Fruit fly (Drosophila melanogaster) whole organism, embryonic: Measurements from ENCODE around the gene spel1.

Experiments used
- ATbp ChIP-seq: fragments of 200-800 bp; sonication (Bioruptor generic); optimal IDR thresholded peaks from 2 replicates; lab custom pipeline; 2017; ENCODE audit warnings: missing biosample characterization, mild to moderate bottlenecking, missing genetic modification characterization, missing genetic modification reagents
- CG10209 ChIP-seq: fragments of 200-800 bp; sonication (Bioruptor generic); optimal IDR thresholded peaks from 3 replicates; lab custom pipeline; 2017; ENCODE audit warnings: missing biosample characterization, mild to moderate bottlenecking, missing genetic modification characterization, missing genetic modification reagents
- CG10431 ChIP-seq: fragments of 200-800 bp; sonication (Bioruptor generic); optimal IDR thresholded peaks from 3 replicates; lab custom pipeline; 2018; ENCODE audit warnings: missing biosample characterization, mild to moderate bottlenecking, missing genetic modification characterization
- CG11085 ChIP-seq: fragments of 200-800 bp; sonication (Bioruptor generic); IDR thresholded peaks from 2 replicates; pipeline ENCODE4 v1.3.6; 2022; ENCODE audit warnings: missing biosample characterization, missing genetic modification characterization
- CG11723 ChIP-seq: fragments of 200-800 bp; sonication (Bioruptor generic); optimal IDR thresholded peaks from 2 replicates; lab custom pipeline; 2017; ENCODE audit warnings: missing biosample characterization, mild to moderate bottlenecking, missing genetic modification characterization
- CG12236 ChIP-seq: fragments of 200-800 bp; sonication (Bioruptor generic); optimal IDR thresholded peaks from 2 replicates; lab custom pipeline; 2016; ENCODE audit warnings: missing biosample characterization, missing genetic modification characterization
- CG13123 ChIP-seq: fragments of 200-800 bp; sonication (Bioruptor generic); optimal IDR thresholded peaks from 2 replicates; lab custom pipeline; 2016; ENCODE audit warnings: missing biosample characterization, missing genetic modification characterization
- CG14014 ChIP-seq: fragments of 200-800 bp; sonication (Bioruptor generic); IDR thresholded peaks from 2 replicates; pipeline ENCODE4 v1.3.6; 2022; ENCODE audit warnings: missing biosample characterization, missing genetic modification characterization
- CG15479 ChIP-seq: fragments of 200-800 bp; sonication (Bioruptor generic); optimal IDR thresholded peaks from 3 replicates; lab custom pipeline; 2019; ENCODE audit warnings: missing biosample characterization, mild to moderate bottlenecking, missing genetic modification characterization, moderate library complexity
- CG15514 ChIP-seq: fragments of 200-800 bp; sonication (Bioruptor generic); optimal IDR thresholded peaks from 3 replicates; lab custom pipeline; 2017; ENCODE audit warnings: missing biosample characterization, missing genetic modification characterization, mild to moderate bottlenecking, moderate library complexity, missing genetic modification reagents
- CG15601 ChIP-seq: fragments of 200-800 bp; sonication (Bioruptor generic); optimal IDR thresholded peaks from 3 replicates; lab custom pipeline; 2019; ENCODE audit warnings: missing biosample characterization, mild to moderate bottlenecking, missing genetic modification characterization, moderate library complexity
- CG17328 ChIP-seq: fragments of 200-800 bp; sonication (Bioruptor generic); IDR thresholded peaks from 2 replicates; pipeline ENCODE4 v1.3.6; 2022; ENCODE audit warnings: missing biosample characterization, missing genetic modification characterization
- CG17568 ChIP-seq: fragments of 200-800 bp; sonication (Bioruptor generic); optimal IDR thresholded peaks from 2 replicates; lab custom pipeline; 2018; ENCODE audit warnings: missing biosample characterization, mild to moderate bottlenecking, missing genetic modification characterization, moderate library complexity
- CG1792 ChIP-seq: fragments of 200-800 bp; sonication (Bioruptor generic); optimal IDR thresholded peaks from 2 replicates; lab custom pipeline; 2016; ENCODE audit warnings: missing biosample characterization, missing genetic modification characterization
- CG2116 ChIP-seq: fragments of 200-800 bp; sonication (Bioruptor generic); optimal IDR thresholded peaks from 3 replicates; lab custom pipeline; 2018; ENCODE audit warnings: missing biosample characterization, mild to moderate bottlenecking, missing genetic modification characterization
- CG2875 ChIP-seq: fragments of 200-800 bp; sonication (Bioruptor generic); optimal IDR thresholded peaks from 2 replicates; lab custom pipeline; 2017; ENCODE audit warnings: missing biosample characterization, mild to moderate bottlenecking, missing genetic modification characterization, missing genetic modification reagents
- CG4707 ChIP-seq: fragments of 200-800 bp; sonication (Bioruptor generic); optimal IDR thresholded peaks from 2 replicates; lab custom pipeline; 2018; ENCODE audit warnings: missing biosample characterization, mild to moderate bottlenecking, missing genetic modification characterization, moderate library complexity
- CG8281 ChIP-seq: fragments of 200-800 bp; sonication (Bioruptor generic); optimal IDR thresholded peaks from 2 replicates; lab custom pipeline; 2018; ENCODE audit warnings: missing biosample characterization, mild to moderate bottlenecking, missing genetic modification characterization, moderate library complexity
- CG8924 ChIP-seq: fragments of 200-800 bp; optimal IDR thresholded peaks from 3 replicates; lab custom pipeline; 2019; ENCODE audit warnings: missing biosample characterization, mild to moderate bottlenecking, missing genetic modification characterization, moderate library complexity
- Dfd ChIP-seq, 2 experiments: fragments of >200 bp; optimal IDR thresholded peaks; 2 replicates each; lab custom pipeline; 2017; ENCODE audit warnings: missing biosample characterization in 2 of 2, missing genetic modification characterization in 2 of 2
- Dref ChIP-seq: fragments of 200-800 bp; sonication (Bioruptor generic); IDR thresholded peaks from 2 replicates; pipeline ENCODE4 v1.3.6; 2022; ENCODE audit warnings: missing biosample characterization, missing genetic modification characterization
- Eip74EF ChIP-seq, 2 experiments: fragments of 200-800 bp in 1 of 2; fragments of >200 bp in 1 of 2; sonication (Bioruptor generic) in 1 of 2; optimal IDR thresholded peaks; 2 replicates each; lab custom pipeline; 2017 to 2019; ENCODE audit warnings: missing biosample characterization in 2 of 2, missing genetic modification characterization in 2 of 2, mild to moderate bottlenecking in 1 of 2, moderate library complexity in 1 of 2
- Ets65A ChIP-seq: fragments of 200-800 bp; sonication (Bioruptor generic); peaks from one replicate; lab custom pipeline; 2016; ENCODE audit warnings: missing biosample characterization, missing genetic modification characterization
- GATAe ChIP-seq: fragments of 200-800 bp; sonication (Bioruptor generic); conservative IDR thresholded peaks from 2 replicates; pipeline ENCODE4 v1.3.6; 2022; ENCODE audit warnings: missing biosample characterization, missing genetic modification characterization
- HLH54F ChIP-seq: fragments of 200-800 bp; sonication (Bioruptor generic); optimal IDR thresholded peaks from 3 replicates; lab custom pipeline; 2016; ENCODE audit warnings: missing biosample characterization, missing genetic modification characterization
- Med ChIP-seq: fragments of 200-800 bp; sonication (Bioruptor generic); peaks from one replicate; lab custom pipeline; 2016; ENCODE audit warnings: missing biosample characterization, missing genetic modification characterization, mild to moderate bottlenecking, inconsistent platforms, moderate library complexity
- PHDP ChIP-seq: fragments of 200-800 bp; sonication (Bioruptor generic); optimal IDR thresholded peaks from 3 replicates; lab custom pipeline; 2018; ENCODE audit warnings: missing biosample characterization, mild to moderate bottlenecking, missing genetic modification characterization, moderate library complexity
- Sox102F ChIP-seq: fragments of 200-800 bp; sonication (Bioruptor generic); optimal IDR thresholded peaks from 2 replicates; lab custom pipeline; 2018; ENCODE audit warnings: missing biosample characterization, mild to moderate bottlenecking, missing genetic modification characterization, moderate library complexity
- Vsx1 ChIP-seq: fragments of 200-800 bp; sonication (Bioruptor generic); optimal IDR thresholded peaks from 2 replicates; lab custom pipeline; 2017; ENCODE audit warnings: missing biosample characterization, mild to moderate bottlenecking, missing genetic modification characterization, missing genetic modification reagents
- ap ChIP-seq: fragments of 200-800 bp; sonication (Bioruptor generic); IDR thresholded peaks from 2 replicates; pipeline ENCODE4 v1.3.6; 2022; ENCODE audit warnings: missing biosample characterization, missing genetic modification characterization
- ci ChIP-seq: fragments of 200-800 bp; sonication (Bioruptor generic); IDR thresholded peaks from 3 replicates; pipeline ENCODE4 v1.3.6; 2022; ENCODE audit warnings: missing biosample characterization, missing genetic modification characterization
- dati ChIP-seq: fragments of 200-800 bp; sonication (Bioruptor generic); IDR thresholded peaks from 2 replicates; pipeline ENCODE4 v1.3.6; 2022; ENCODE audit warnings: missing biosample characterization, missing genetic modification characterization
- gcm ChIP-seq: fragments of 200-800 bp; sonication (Bioruptor generic); optimal IDR thresholded peaks from 2 replicates; lab custom pipeline; 2019; ENCODE audit warnings: missing biosample characterization, mild to moderate bottlenecking, missing genetic modification characterization, moderate library complexity
- gem ChIP-seq: fragments of 200-800 bp; sonication (Bioruptor generic); optimal IDR thresholded peaks from 2 replicates; lab custom pipeline; 2019; ENCODE audit warnings: missing biosample characterization, mild to moderate bottlenecking, missing genetic modification characterization, moderate library complexity
- gsb-n ChIP-seq: fragments of 200-800 bp; sonication (Bioruptor generic); optimal IDR thresholded peaks from 3 replicates; lab custom pipeline; 2018; ENCODE audit warnings: missing biosample characterization, mild to moderate bottlenecking, missing genetic modification characterization
- ken ChIP-seq: fragments of 200-800 bp; sonication (Bioruptor generic); IDR thresholded peaks from 3 replicates; pipeline ENCODE4 v1.3.6; 2022; ENCODE audit warnings: missing biosample characterization, missing genetic modification characterization
- luna ChIP-seq: fragments of 200-800 bp; sonication (Bioruptor generic); optimal IDR thresholded peaks from 2 replicates; lab custom pipeline; 2016; ENCODE audit warnings: missing biosample characterization, missing genetic modification characterization
- mirr ChIP-seq: fragments of 200-800 bp; sonication (Bioruptor generic); optimal IDR thresholded peaks from 3 replicates; lab custom pipeline; 2018; ENCODE audit warnings: missing biosample characterization, mild to moderate bottlenecking, missing genetic modification characterization
- nmo ChIP-seq: fragments of 200-800 bp; sonication (Bioruptor generic); optimal IDR thresholded peaks from 2 replicates; lab custom pipeline; 2018; ENCODE audit warnings: missing biosample characterization, mild to moderate bottlenecking, missing genetic modification characterization, moderate library complexity
- org-1 ChIP-seq: fragments of 200-800 bp; sonication (Bioruptor generic); optimal IDR thresholded peaks from 2 replicates; lab custom pipeline; 2017; ENCODE audit warnings: missing biosample characterization, missing genetic modification characterization
- pan ChIP-seq, 4 experiments: fragments of >200 bp in 3 of 4; fragments of 200-800 bp in 1 of 4; sonication (Bioruptor generic) in 1 of 4; optimal IDR thresholded peaks in 3 of 4; IDR thresholded peaks in 1 of 4; 2 replicates each; pipeline versions ENCODE4 v1.3.6 to Lab custom; 2017 to 2022; ENCODE audit warnings: missing biosample characterization in 2 of 4, missing genetic modification characterization in 2 of 4, mixed read lengths in 1 of 4
- pb ChIP-seq: fragments of 200-800 bp; sonication (Bioruptor generic); optimal IDR thresholded peaks from 3 replicates; lab custom pipeline; 2016; ENCODE audit warnings: missing biosample characterization, missing genetic modification characterization
- pum ChIP-seq: fragments of 200-800 bp; sonication (Bioruptor generic); optimal IDR thresholded peaks from 2 replicates; lab custom pipeline; 2016; ENCODE audit warnings: missing biosample characterization, missing genetic modification characterization
- sens ChIP-seq: fragments of 200-800 bp; sonication (Bioruptor generic); peaks from one replicate; lab custom pipeline; 2016; ENCODE audit warnings: missing biosample characterization, missing genetic modification characterization
- sr ChIP-seq: fragments of 200-800 bp; sonication (Bioruptor generic); IDR thresholded peaks from 3 replicates; pipeline ENCODE4 v1.3.6; 2022; ENCODE audit warnings: missing biosample characterization, missing genetic modification characterization
- stc ChIP-seq: fragments of 200-800 bp; sonication (Bioruptor generic); IDR thresholded peaks from 2 replicates; pipeline ENCODE4 v1.3.6; 2022; ENCODE audit warnings: missing biosample characterization, missing genetic modification characterization
- ttk ChIP-seq: fragments of 200-800 bp; sonication (Bioruptor generic); IDR thresholded peaks from 2 replicates; pipeline ENCODE4 v2.1.2; 2022; ENCODE audit warnings: missing biosample characterization, missing genetic modification characterization
- wek ChIP-seq: fragments of 200-800 bp; sonication (Bioruptor generic); optimal IDR thresholded peaks from 3 replicates; lab custom pipeline; 2018; ENCODE audit warnings: missing biosample characterization, mild to moderate bottlenecking, missing genetic modification characterization, moderate library complexity
- yki ChIP-seq: fragments of >200 bp; optimal IDR thresholded peaks from 3 replicates; lab custom pipeline; 2018
- zen2 ChIP-seq: fragments of 200-800 bp; sonication (Bioruptor generic); IDR thresholded peaks from 3 replicates; pipeline ENCODE4 v1.3.6; 2022; ENCODE audit warnings: missing biosample characterization, missing genetic modification characterization; ENCODE audit not compliant: partially characterized antibody

The spel1 gene

dm6 chr2L:14397948-14398347 is 36.1 kb downstream of the spel1 start (continued):
- TF ChIP-seq yki (lab: Kevin White, UChicago) = no peak
- TF ChIP-seq Med (GFP tag; lab: Kevin White, UChicago) = peak; percentile 19
- no peak for TF ChIP-seq nmo (GFP tag; lab: Kevin White, UChicago)
- TF ChIP-seq ttk (GFP tag; lab: Robert Waterston, UW) = no peak
- peak; percentile 52 for TF ChIP-seq wek (GFP tag; lab: Kevin White, UChicago)
- no peak for TF ChIP-seq stc
- no peak; the same call in 1 of the 2 replicates for TF ChIP-seq CG14014 (GFP tag; lab: Robert Waterston, UW)
- 0 out of 3 replicates have a peak, but pooled peaks have one; percentile 26 for TF ChIP-seq ci (GFP tag; lab: Robert Waterston, UW)
- TF ChIP-seq mirr = peak; percentile 22
- no peak for TF ChIP-seq org-1 (GFP tag; lab: Kevin White, UChicago)
- no peak for TF ChIP-seq CG11723 (GFP tag; lab: Kevin White, UChicago)
- TF ChIP-seq CG11085 (GFP tag; lab: Robert Waterston, UW) = no peak
- TF ChIP-seq pan (optimal IDR thresholded peaks at IDR 0.05; lab: Kevin White, UChicago) = no peak
- TF ChIP-seq pan (GFP tag; optimal IDR thresholded peaks at IDR 0.05 in 1 of 2, IDR thresholded peaks at IDR 0.05 in 1 of 2) = peak in 1 of 2 experiments; percentile 31
- no peak for TF ChIP-seq pb (GFP tag; lab: Kevin White, UChicago)
- no peak for TF ChIP-seq CG8924 (tag; lab: Kevin White, UChicago)
- no peak for TF ChIP-seq CG4707 (GFP tag; lab: Kevin White, UChicago)
- TF ChIP-seq CG15479 (GFP tag; lab: Kevin White, UChicago) = no peak
- no peak for TF ChIP-seq zen2 (GFP tag; lab: Robert Waterston, UW)
- no peak for TF ChIP-seq Dfd (GFP tag; optimal IDR thresholded peaks at IDR 0.05; lab: Kevin White, UChicago)
- no peak for TF ChIP-seq CG17328
- TF ChIP-seq Dref (GFP tag; lab: Robert Waterston, UW) = no peak
- TF ChIP-seq ap (GFP tag; lab: Robert Waterston, UW) = no peak
- TF ChIP-seq Eip74EF (GFP tag; optimal IDR thresholded peaks at IDR 0.05; lab: Kevin White, UChicago) = no peak
- peak; percentile 4 for TF ChIP-seq Ets65A
- no peak for TF ChIP-seq HLH54F (GFP tag; lab: Kevin White, UChicago)
- TF ChIP-seq CG13123 (GFP tag; lab: Kevin White, UChicago) = no peak
- no peak for TF ChIP-seq CG15514 (GFP tag; lab: Kevin White, UChicago)

- TF ChIP-seq Vsx1 (GFP tag; lab: Kevin White, UChicago) (peak; percentile 48), luna (GFP tag; lab: Kevin White, UChicago) (no peak), pum (GFP tag; lab: Kevin White, UChicago) (no peak), CG1792 (GFP tag; lab: Kevin White, UChicago) (no peak), CG10209 (GFP tag; lab: Kevin White, UChicago) (peak; percentile 7), ken (GFP tag; lab: Robert Waterston, UW) (0 out of 3 replicates have a peak, but pooled peaks have one; percentile 22), CG8281 (no peak), PHDP (tag; lab: Kevin White, UChicago) (peak; percentile 10), gem (peak; percentile 7), sr (GFP tag; lab: Robert Waterston, UW) (no peak), CG15601 (tag; lab: Kevin White, UChicago) (peak; percentile 8), Sox102F (GFP tag; lab: Kevin White, UChicago) (no peak), ATbp (GFP tag; lab: Kevin White, UChicago) (peak; percentile 42), ttk (GFP tag; lab: Robert Waterston, UW) (no peak), GATAe (GFP tag; lab: Robert Waterston, UW) (no peak), CG15514 (GFP tag; lab: Kevin White, UChicago) (peak; percentile 3), CG17568 (GFP tag; lab: Kevin White, UChicago) (peak; percentile 33), sens (peak; percentile 40), CG12236 (no peak), dati (GFP tag; lab: Robert Waterston, UW) (no peak), CG2875 (GFP tag; lab: Kevin White, UChicago) (no peak), gsb-n (tag; lab: Kevin White, UChicago) (peak; percentile 6), CG10431 (GFP tag; lab: Kevin White, UChicago) (peak; percentile 3), ci (GFP tag; lab: Robert Waterston, UW) (peak; percentile 33; the same call in 1 of the 3 replicates), gcm (GFP tag; lab: Kevin White, UChicago) (no peak), CG2116 (GFP tag; lab: Kevin White, UChicago) (no peak)
These were observed 36.7 kb downstream of the spel1 start for dm6 chr2L:14398562-14398961.
